Fruit fly (Drosophila melanogaster): ENCODE results near the gene mus312.

mus312 gene

dm6 chr3L:7368934-7369333, 40.0 kb downstream of the mus312 start, which contains the start of gene Sh3beta:
Gene Sh3beta, minus strand, starts transcription at chr3L:7369260.
- TF ChIP-seq Med (GFP tag) (peak; percentile 76), CG10321 (GFP tag; IDR thresholded peaks at IDR 0.05) (peak; percentile 16; the same call in 1 of the 2 replicates), CG30020 (tag; optimal IDR thresholded peaks at IDR 0.05) (no peak), MESR4 (GFP tag; optimal IDR thresholded peaks at IDR 0.05) (peak; percentile 51), CG3065 (GFP tag; optimal IDR thresholded peaks at IDR 0.05) (peak; percentile 71), pzg (GFP tag; optimal IDR thresholded peaks at IDR 0.05) (peak; percentile 2), cad (GFP tag; optimal IDR thresholded peaks at IDR 0.05) (peak; percentile 6), hb (GFP tag; IDR thresholded peaks at IDR 0.05; ENCODE audit: partially characterized antibody) (no peak), Meics (GFP tag; optimal IDR thresholded peaks at IDR 0.05) (peak; percentile 38), CG4617 (GFP tag; optimal IDR thresholded peaks at IDR 0.05; ENCODE audit: borderline replicate concordance) (peak; percentile 39), CG34422 (GFP tag; IDR thresholded peaks at IDR 0.05) (0 out of 3 replicates have a peak, but pooled peaks have one; percentile 21)

- TF ChIP-seq CG18599 (GFP tag; optimal IDR thresholded peaks at IDR 0.05) (peak; percentile 14), CG10274 (GFP tag; optimal IDR thresholded peaks at IDR 0.05) (no peak), BEAF-32 (GFP tag; optimal IDR thresholded peaks at IDR 0.05) (peak; percentile 24), Myb (GFP tag; optimal IDR thresholded peaks at IDR 0.05) (peak; percentile 28), gfzf (GFP tag; optimal IDR thresholded peaks at IDR 0.05) (peak; percentile 70), CG3995 (GFP tag; optimal IDR thresholded peaks at IDR 0.05) (peak; percentile 9), row (GFP tag; IDR thresholded peaks at IDR 0.05) (peak; percentile 22; the same call in 1 of the 3 replicates), schlank (tag; optimal IDR thresholded peaks at IDR 0.05) (no peak), phol (tag; optimal IDR thresholded peaks at IDR 0.05) (peak; percentile 30), hth (optimal IDR thresholded peaks at IDR 0.05) (no peak), CG4820 (GFP tag; optimal IDR thresholded peaks at IDR 0.05) (no peak), CG30020 (tag; optimal IDR thresholded peaks at IDR 0.05) (peak; percentile 30), CG9609 (GFP tag; optimal IDR thresholded peaks at IDR 0.05) (no peak), Bdp1 (GFP tag; optimal IDR thresholded peaks at IDR 0.05) (no peak), CG15514 (GFP tag; optimal IDR thresholded peaks at IDR 0.05) (peak; percentile 4), Opbp (GFP tag; IDR thresholded peaks at IDR 0.05; ENCODE audit: partially characterized antibody) (no peak), CG7372 (GFP tag; IDR thresholded peaks at IDR 0.05) (no peak), CG14710 (tag; optimal IDR thresholded peaks at IDR 0.05) (peak; percentile 16), pfk (GFP tag; optimal IDR thresholded peaks at IDR 0.05) (peak; percentile 18), Med (GFP tag) (peak; percentile 42), CG9797 (GFP tag; optimal IDR thresholded peaks at IDR 0.05) (peak; percentile 38), pzg (GFP tag; optimal IDR thresholded peaks at IDR 0.05) (peak; percentile 38), sens (GFP tag) (peak; percentile 12), Pdp1 (GFP tag; optimal IDR thresholded peaks at IDR 0.05) (peak in 1 of 2 experiments; percentile 22), ranshi (GFP tag; IDR thresholded peaks at IDR 0.05) (no peak), CG4360 (GFP tag; IDR thresholded peaks at IDR 0.05) (no peak), stwl (tag; optimal IDR thresholded peaks at IDR 0.05) (no peak), CG12155 (GFP tag; optimal IDR thresholded peaks at IDR 0.05) (peak; percentile 43)
Measured at dm6 chr3L:7369543-7369942, 40.6 kb downstream of the mus312 start, which contains the start of gene akirin. Gene akirin, plus strand, starts transcription at chr3L:7369843.

dm6 chr3L:7370231-7370882, 41.4 kb downstream of the mus312 start:
- TF ChIP-seq pzg (GFP tag; optimal IDR thresholded peaks at IDR 0.05), result peak; percentile 12
- TF ChIP-seq Dll (GFP tag; IDR thresholded peaks at IDR 0.05; ENCODE audit: partially characterized antibody), result 0 out of 4 replicates have a peak, but pooled peaks have one; percentile 21
- no peak for TF ChIP-seq ind (GFP tag; optimal IDR thresholded peaks at IDR 0.05)
- no peak for TF ChIP-seq CG9797 (GFP tag; optimal IDR thresholded peaks at IDR 0.05)
- peak; percentile 87 for TF ChIP-seq CG2199 (GFP tag; IDR thresholded peaks at IDR 0.05)
- 0 out of 3 replicates have a peak, but pooled peaks have one; percentile 21 for TF ChIP-seq knrl (GFP tag; IDR thresholded peaks at IDR 0.05; ENCODE audit: partially characterized antibody)
- peak; percentile 19 for TF ChIP-seq CG17829 (tag; optimal IDR thresholded peaks at IDR 0.05)
- no peak for TF ChIP-seq CG17359 (tag; optimal IDR thresholded peaks at IDR 0.05)
- TF ChIP-seq CG15514 (GFP tag; optimal IDR thresholded peaks at IDR 0.05), result peak; percentile 42
- TF ChIP-seq ssp (GFP tag; IDR thresholded peaks at IDR 0.05), result no peak
- peak; percentile 26 for TF ChIP-seq Nf-YC (tag; optimal IDR thresholded peaks at IDR 0.05)
- TF ChIP-seq p53 (GFP tag; optimal IDR thresholded peaks at IDR 0.05), result no peak
- peak; percentile 71 for TF ChIP-seq twi (tag; optimal IDR thresholded peaks at IDR 0.05)
- peak; percentile 47 for TF ChIP-seq Kr (GFP tag; optimal IDR thresholded peaks at IDR 0.05)

Data from whole organism, embryonic.